Fruit fly (Drosophila melanogaster): ENCODE measurements around the gene CG9215.

The CG9215 gene

DNA sequence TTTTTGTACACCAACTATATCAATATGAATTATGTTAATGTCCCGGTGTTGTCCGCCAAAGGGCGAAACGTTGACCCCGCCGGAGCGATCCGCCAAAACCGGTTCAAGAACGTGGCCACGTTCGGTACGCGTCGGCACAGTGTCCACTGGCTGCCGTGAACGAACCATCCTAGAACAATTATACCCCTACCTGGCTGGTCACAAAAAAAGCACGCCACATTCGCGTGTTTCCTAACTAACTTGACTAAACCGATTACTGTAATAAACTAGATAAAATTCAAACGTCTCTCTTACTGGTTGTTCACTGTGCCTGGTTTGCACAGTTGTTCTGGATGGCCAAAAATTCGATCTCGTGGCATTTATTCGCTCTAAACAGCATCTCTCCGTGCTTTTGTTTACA, 3.1 kb downstream of the CG9215 start (continued):
- peak; percentile 49 for TF ChIP-seq CG2116 (GFP tag; optimal IDR thresholded peaks at IDR 0.05)
- peak; percentile 70 for TF ChIP-seq HmgD (GFP tag; optimal IDR thresholded peaks at IDR 0.05)
- peak; percentile 92 for TF ChIP-seq CG9817 (tag; optimal IDR thresholded peaks at IDR 0.05)
- TF ChIP-seq CG11398 (GFP tag; optimal IDR thresholded peaks at IDR 0.05): peak; percentile 86
- peak; percentile 67 for TF ChIP-seq dati (GFP tag; IDR thresholded peaks at IDR 0.05)
- TF ChIP-seq CG2875 (GFP tag; optimal IDR thresholded peaks at IDR 0.05): peak; percentile 73
- peak; percentile 83 for TF ChIP-seq Gsc (GFP tag; IDR thresholded peaks at IDR 0.05)
- TF ChIP-seq slou (GFP tag; optimal IDR thresholded peaks at IDR 0.05): peak; percentile 77
- peak; percentile 82 for TF ChIP-seq ttk (GFP tag; IDR thresholded peaks at IDR 0.05)
- TF ChIP-seq CG6813 (GFP tag; optimal IDR thresholded peaks at IDR 0.05): peak; percentile 93
- peak; percentile 69 for TF ChIP-seq ewg (GFP tag; optimal IDR thresholded peaks at IDR 0.05)
- no peak for TF ChIP-seq sna (GFP tag; IDR thresholded peaks at IDR 0.05; ENCODE audit: partially characterized antibody)
- TF ChIP-seq ind (GFP tag; optimal IDR thresholded peaks at IDR 0.05): peak; percentile 94
- TF ChIP-seq CG10959 (GFP tag; IDR thresholded peaks at IDR 0.05): peak; percentile 92
- no peak for TF ChIP-seq cad (GFP tag; optimal IDR thresholded peaks at IDR 0.05)
- no peak for TF ChIP-seq Vsx1 (GFP tag; optimal IDR thresholded peaks at IDR 0.05)
- peak; percentile 64 for TF ChIP-seq CG9437 (GFP tag; optimal IDR thresholded peaks at IDR 0.05)
- peak; percentile 89 for TF ChIP-seq CG9727 (GFP tag; optimal IDR thresholded peaks at IDR 0.05)
- peak; percentile 89 for TF ChIP-seq tgo (GFP tag; IDR thresholded peaks at IDR 0.05)
- peak; percentile 86 for TF ChIP-seq NC2β (GFP tag; optimal IDR thresholded peaks at IDR 0.05)
- TF ChIP-seq CG5953 (GFP tag; IDR thresholded peaks at IDR 0.05): peak; percentile 84
- TF ChIP-seq Doc3 (GFP tag; IDR thresholded peaks at IDR 0.05; ENCODE audit: partially characterized antibody): no peak
- peak; percentile 81 for TF ChIP-seq CG33557 (GFP tag; optimal IDR thresholded peaks at IDR 0.05)
- TF ChIP-seq Myb (GFP tag; optimal IDR thresholded peaks at IDR 0.05): peak; percentile 82
- TF ChIP-seq BEAF-32 (GFP tag; optimal IDR thresholded peaks at IDR 0.05): peak; percentile 8
- peak; percentile 72 for TF ChIP-seq p53 (GFP tag; optimal IDR thresholded peaks at IDR 0.05)
- TF ChIP-seq crol (GFP tag; IDR thresholded peaks at IDR 0.05): peak; percentile 62
- TF ChIP-seq sqz (GFP tag; optimal IDR thresholded peaks at IDR 0.05): no peak
- TF ChIP-seq CG12236 (GFP tag; optimal IDR thresholded peaks at IDR 0.05): peak; percentile 72
- TF ChIP-seq Ptx1 (GFP tag; IDR thresholded peaks at IDR 0.05): peak; percentile 90
- TF ChIP-seq CG10147 (GFP tag; optimal IDR thresholded peaks at IDR 0.05): peak; percentile 88
- TF ChIP-seq Deaf1 (tag; optimal IDR thresholded peaks at IDR 0.05): peak; percentile 65
- peak; percentile 93 for TF ChIP-seq CG17328 (GFP tag; IDR thresholded peaks at IDR 0.05)
- TF ChIP-seq Dek (tag; optimal IDR thresholded peaks at IDR 0.05): peak; percentile 88
- TF ChIP-seq Side (GFP tag; optimal IDR thresholded peaks at IDR 0.05): peak; percentile 94
- peak; percentile 82 for TF ChIP-seq CG1529 (GFP tag; optimal IDR thresholded peaks at IDR 0.05)
- TF ChIP-seq dmrt11E (tag; optimal IDR thresholded peaks at IDR 0.05): peak; percentile 87
- peak; percentile 89 for TF ChIP-seq CG18619 (GFP tag; optimal IDR thresholded peaks at IDR 0.05)
- TF ChIP-seq pan (optimal IDR thresholded peaks at IDR 0.05): no peak
- peak in 1 of 2 experiments; percentile 93 for TF ChIP-seq pan (GFP tag; optimal IDR thresholded peaks at IDR 0.05 in 1 of 2, IDR thresholded peaks at IDR 0.05 in 1 of 2)
- no peak for TF ChIP-seq Hey (tag; optimal IDR thresholded peaks at IDR 0.05)
- peak; percentile 83 for TF ChIP-seq Atf-2 (GFP tag; optimal IDR thresholded peaks at IDR 0.05)
- TF ChIP-seq CG7839 (tag; optimal IDR thresholded peaks at IDR 0.05): peak; percentile 95
- TF ChIP-seq CG10267 (tag; optimal IDR thresholded peaks at IDR 0.05): peak; percentile 78
- peak; percentile 86 for TF ChIP-seq CG6272 (GFP tag; IDR thresholded peaks at IDR 0.05)
- peak; percentile 91 for TF ChIP-seq ERR (GFP tag; optimal IDR thresholded peaks at IDR 0.05)
- TF ChIP-seq H2.0 (GFP tag; IDR thresholded peaks at IDR 0.05): peak; percentile 89
- no peak for TF ChIP-seq scrt (GFP tag; optimal IDR thresholded peaks at IDR 0.05)
- peak; percentile 92 for TF ChIP-seq sisA (GFP tag; IDR thresholded peaks at IDR 0.05)
- TF ChIP-seq CG18262 (tag; optimal IDR thresholded peaks at IDR 0.05): peak; percentile 88
- TF ChIP-seq pfk (GFP tag; optimal IDR thresholded peaks at IDR 0.05): no peak

Data from whole organism, embryonic.